Worm (Caenorhabditis elegans) whole organism, young adult: ENCODE measurements around the gene srt-23.

Source experiments
- B0261.1 ChIP-seq: sonication (generic microtip); optimal IDR thresholded peaks from 2 replicates; lab custom pipeline; 2016; ENCODE audit warnings: mild to moderate bottlenecking, missing genetic modification characterization, moderate library complexity, missing compliant biosample characterization
- B0336.3 ChIP-seq: fragments of 200-800 bp; sonication (Bioruptor generic); IDR thresholded peaks from 2 replicates; pipeline ENCODE4 v1.3.6; 2022; ENCODE audit warnings: missing genetic modification characterization, missing compliant biosample characterization
- D2030.7 ChIP-seq: fragments of 200-800 bp; sonication (Bioruptor generic); IDR thresholded peaks from 2 replicates; pipeline ENCODE4 v1.3.6; 2022; ENCODE audit warnings: missing genetic modification reagents, missing genetic modification characterization, missing compliant biosample characterization
- F33H1.4 ChIP-seq: fragments of 200-800 bp; sonication (Bioruptor generic); IDR thresholded peaks from 2 replicates; pipeline ENCODE4 v1.3.6; 2022; ENCODE audit warnings: missing genetic modification reagents, missing genetic modification characterization, missing compliant biosample characterization
- K12H6.12 ChIP-seq: fragments of 200-800 bp; sonication (Bioruptor generic); optimal IDR thresholded peaks from 2 replicates; lab custom pipeline; 2018; ENCODE audit warnings: mild to moderate bottlenecking, missing genetic modification characterization, missing compliant biosample characterization
- Y56A3A.18 ChIP-seq: fragments of 200-800 bp; sonication (Bioruptor generic); IDR thresholded peaks from 2 replicates; pipeline ENCODE4 v1.3.6; 2022; ENCODE audit warnings: missing genetic modification reagents, missing genetic modification characterization, missing compliant biosample characterization
- Y79H2A.3 ChIP-seq: fragments of 200-800 bp; sonication (Bioruptor generic); conservative IDR thresholded peaks from 2 replicates; pipeline ENCODE4 v1.3.6; 2022; ENCODE audit warnings: missing genetic modification reagents, missing genetic modification characterization, missing compliant biosample characterization
- ama-1 ChIP-seq, 3 experiments: fragments of 150-350 bp in 1 of 3; sonication (generic microtip) in 2 of 3; optimal IDR thresholded peaks; 2 replicates each; lab custom pipeline; 2014 to 2018; ENCODE audit warnings: missing biosample characterization in 2 of 3, missing genetic modification characterization in 2 of 3, missing genetic modification reagents in 2 of 3
- attf-3 ChIP-seq: fragments of 200-800 bp; sonication (Bioruptor generic); conservative IDR thresholded peaks from 2 replicates; pipeline ENCODE4 v1.3.6; 2022; ENCODE audit warnings: missing genetic modification reagents, missing genetic modification characterization, missing compliant biosample characterization
- attf-6 ChIP-seq: fragments of 200-800 bp; sonication (Bioruptor generic); IDR thresholded peaks from 2 replicates; pipeline ENCODE4 v1.3.6; 2022; ENCODE audit warnings: missing genetic modification reagents, missing genetic modification characterization, missing compliant biosample characterization
- bed-2 ChIP-seq: fragments of 200-800 bp; sonication (Bioruptor generic); IDR thresholded peaks from 2 replicates; pipeline ENCODE4 v1.3.6; 2022; ENCODE audit warnings: missing genetic modification reagents, missing genetic modification characterization, missing compliant biosample characterization
- ccch-3 ChIP-seq: fragments of 200-800 bp; sonication (Bioruptor generic); optimal IDR thresholded peaks from 2 replicates; lab custom pipeline; 2018; ENCODE audit warnings: mild to moderate bottlenecking, missing genetic modification characterization, missing compliant biosample characterization
- cebp-1 ChIP-seq, 2 experiments: fragments of 200-800 bp in 1 of 2; sonication (Bioruptor generic) in 1 of 2; sonication (generic microtip) in 1 of 2; IDR thresholded peaks in 1 of 2; optimal IDR thresholded peaks in 1 of 2; 2 replicates each; pipeline versions ENCODE4 v1.3.6 to Lab custom; 2017 to 2022; ENCODE audit warnings: missing compliant biosample characterization in 2 of 2, missing genetic modification characterization in 2 of 2, mild to moderate bottlenecking in 1 of 2, missing genetic modification reagents in 1 of 2, moderate library complexity in 1 of 2
- ceh-40 ChIP-seq: fragments of 200-800 bp; sonication (Bioruptor generic); IDR thresholded peaks from 2 replicates; pipeline ENCODE4 v1.3.6; 2022; ENCODE audit warnings: missing genetic modification characterization, missing compliant biosample characterization
- ceh-58 ChIP-seq: fragments of 200-800 bp; sonication (Bioruptor generic); IDR thresholded peaks from 2 replicates; pipeline ENCODE4 v1.3.6; 2022; ENCODE audit warnings: missing genetic modification characterization, missing compliant biosample characterization
- chd-7 ChIP-seq: sonication (generic microtip); optimal IDR thresholded peaks from 2 replicates; lab custom pipeline; 2016; ENCODE audit warnings: mild to moderate bottlenecking, missing genetic modification characterization, moderate library complexity, missing compliant biosample characterization
- efl-1 ChIP-seq: fragments of 150-350 bp; optimal IDR thresholded peaks from 2 replicates; lab custom pipeline; 2014; ENCODE audit warnings: missing biosample characterization, missing genetic modification reagents, missing genetic modification characterization
- ekl-4 ChIP-seq: fragments of 200-800 bp; sonication (Bioruptor generic); IDR thresholded peaks from 2 replicates; pipeline ENCODE4 v1.3.6; 2022; ENCODE audit warnings: missing genetic modification reagents, missing genetic modification characterization, missing compliant biosample characterization
- ets-4 ChIP-seq: fragments of 200-800 bp; sonication (Bioruptor generic); optimal IDR thresholded peaks from 2 replicates; lab custom pipeline; 2018; ENCODE audit warnings: mild to moderate bottlenecking, missing genetic modification characterization, missing compliant biosample characterization
- hlh-26 ChIP-seq: fragments of 200-800 bp; sonication (Bioruptor generic); conservative IDR thresholded peaks from 2 replicates; pipeline ENCODE4 v1.3.6; 2022; ENCODE audit warnings: missing genetic modification reagents, missing genetic modification characterization, missing compliant biosample characterization
- hmg-1.2 ChIP-seq: fragments of 200-800 bp; sonication (Bioruptor generic); IDR thresholded peaks from 2 replicates; pipeline ENCODE4 v1.3.6; 2022; ENCODE audit warnings: missing genetic modification reagents, missing genetic modification characterization, missing compliant biosample characterization
- hmg-20 ChIP-seq: fragments of 200-800 bp; sonication (Bioruptor generic); IDR thresholded peaks from 2 replicates; pipeline ENCODE4 v1.3.6; 2022; ENCODE audit warnings: missing genetic modification reagents, missing genetic modification characterization, missing compliant biosample characterization
- hrde-1 ChIP-seq: sonication (generic microtip); optimal IDR thresholded peaks from 2 replicates; lab custom pipeline; 2016; ENCODE audit warnings: missing genetic modification characterization, mild to moderate bottlenecking, missing compliant biosample characterization, moderate library complexity, missing genotype, missing genetic modification reagents, borderline replicate concordance
- let-607 ChIP-seq, 2 experiments: fragments of 200-800 bp in 1 of 2; sonication (Bioruptor generic) in 1 of 2; sonication (generic microtip) in 1 of 2; optimal IDR thresholded peaks; 2 replicates each; lab custom pipeline; 2016 to 2018; ENCODE audit warnings: mild to moderate bottlenecking in 2 of 2, missing compliant biosample characterization in 2 of 2, missing genetic modification characterization in 2 of 2, moderate library complexity in 2 of 2, missing genotype in 1 of 2
- lin-26 ChIP-seq: fragments of 200-800 bp; sonication (Bioruptor generic); IDR thresholded peaks from 2 replicates; pipeline ENCODE4 v1.3.6; 2022; ENCODE audit warnings: missing genetic modification reagents, missing genetic modification characterization, missing compliant biosample characterization
- lin-40 ChIP-seq: sonication (generic microtip); optimal IDR thresholded peaks from 2 replicates; lab custom pipeline; 2016; ENCODE audit warnings: missing genetic modification characterization, mild to moderate bottlenecking, missing compliant biosample characterization, missing genotype, missing genetic modification reagents
- lin-54 ChIP-seq: fragments of 200-800 bp; sonication (Bioruptor generic); optimal IDR thresholded peaks from 2 replicates; lab custom pipeline; 2018; ENCODE audit warnings: mild to moderate bottlenecking, missing genetic modification characterization, missing compliant biosample characterization
- lsy-27 ChIP-seq: sonication (generic microtip); optimal IDR thresholded peaks from 2 replicates; lab custom pipeline; 2017; ENCODE audit warnings: missing genetic modification characterization, mild to moderate bottlenecking, missing compliant biosample characterization, antibody characterized with exemption, missing genotype, borderline replicate concordance; ENCODE audit not compliant: insufficient read depth
- mxl-1 ChIP-seq: sonication (generic microtip); optimal IDR thresholded peaks from 2 replicates; lab custom pipeline; 2016; ENCODE audit warnings: missing genetic modification characterization, missing compliant biosample characterization
- nfya-1 ChIP-seq: sonication (generic microtip); optimal IDR thresholded peaks from 2 replicates; lab custom pipeline; 2017; ENCODE audit warnings: antibody characterized with exemption, missing compliant biosample characterization, missing genetic modification characterization, borderline replicate concordance; ENCODE audit not compliant: insufficient read depth
- nhr-120 ChIP-seq: fragments of 200-800 bp; sonication (Bioruptor generic); IDR thresholded peaks from 2 replicates; pipeline ENCODE4 v1.3.6; 2022; ENCODE audit warnings: missing genetic modification characterization, missing compliant biosample characterization
- nhr-27 ChIP-seq: fragments of 200-800 bp; sonication (Bioruptor generic); optimal IDR thresholded peaks from 2 replicates; lab custom pipeline; 2018; ENCODE audit warnings: mild to moderate bottlenecking, missing genetic modification characterization, moderate library complexity, missing compliant biosample characterization
- nhr-80 ChIP-seq: sonication (generic microtip); optimal IDR thresholded peaks from 2 replicates; lab custom pipeline; 2016; ENCODE audit warnings: missing genetic modification characterization, missing compliant biosample characterization
- rec-8 ChIP-seq, 2 experiments: sonication (generic microtip); optimal IDR thresholded peaks; 2 replicates each; lab custom pipeline; 2016; ENCODE audit warnings: mild to moderate bottlenecking in 2 of 2, missing genetic modification characterization in 2 of 2, missing genetic modification reagents in 2 of 2, missing genotype in 2 of 2, missing biosample characterization in 1 of 2, missing compliant biosample characterization in 1 of 2, moderate library complexity in 1 of 2
- snpc-1.1 ChIP-seq: sonication (generic microtip); optimal IDR thresholded peaks from 2 replicates; lab custom pipeline; 2017; ENCODE audit warnings: missing genetic modification characterization, mild to moderate bottlenecking, missing compliant biosample characterization, antibody characterized with exemption, moderate library complexity, missing genotype, missing genetic modification reagents; ENCODE audit not compliant: insufficient read depth
- snpc-3.4 ChIP-seq: sonication (generic microtip); optimal IDR thresholded peaks from 2 replicates; lab custom pipeline; 2017; ENCODE audit warnings: missing genetic modification characterization, mild to moderate bottlenecking, missing compliant biosample characterization, antibody characterized with exemption, moderate library complexity, missing genotype, missing genetic modification reagents
- somi-1 ChIP-seq: fragments of 200-800 bp; sonication (Bioruptor generic); optimal IDR thresholded peaks from 2 replicates; lab custom pipeline; 2018; ENCODE audit warnings: mild to moderate bottlenecking, missing genetic modification characterization, missing compliant biosample characterization
- tbx-9 ChIP-seq: sonication (generic microtip); optimal IDR thresholded peaks from 2 replicates; lab custom pipeline; 2016; ENCODE audit warnings: borderline replicate concordance, missing genetic modification characterization, inconsistent platforms, missing compliant biosample characterization
- unc-130 ChIP-seq: sonication (generic microtip); optimal IDR thresholded peaks from 2 replicates; lab custom pipeline; 2016; ENCODE audit warnings: missing genetic modification reagents, missing genetic modification characterization, missing compliant biosample characterization
- unc-62 ChIP-seq: fragments of 150-350 bp; optimal IDR thresholded peaks from 2 replicates; lab custom pipeline; 2014; ENCODE audit warnings: missing biosample characterization, missing genetic modification reagents, missing genetic modification characterization
- ztf-25 ChIP-seq: fragments of 200-800 bp; sonication (Bioruptor generic); IDR thresholded peaks from 2 replicates; pipeline ENCODE4 v1.3.6; 2022; ENCODE audit warnings: missing genetic modification reagents, missing genetic modification characterization, missing compliant biosample characterization
- ztf-6 ChIP-seq: fragments of 200-800 bp; sonication (Bioruptor generic); IDR thresholded peaks from 2 replicates; pipeline ENCODE4 v1.3.6; 2022; ENCODE audit warnings: missing genetic modification reagents, missing genetic modification characterization, missing compliant biosample characterization

Gene srt-23

ce11 chrIV:756421-756820 is at the start of gene srt-23:
Gene srt-23 (plus strand): TSS chrIV:756721.
- TF ChIP-seq bed-2 (GFP tag; lab: Robert Waterston, UW) (no peak), snpc-1.1 (tag; lab: Kevin White, UChicago) (no peak), nfya-1 (tag; lab: Kevin White, UChicago) (no peak), Y79H2A.3 (no peak), nhr-120 (GFP tag; lab: Robert Waterston, UW) (no peak), chd-7 (tag; lab: Kevin White, UChicago) (no peak), attf-3 (GFP tag; lab: Robert Waterston, UW) (no peak), tbx-9 (no peak)
- TF ChIP-seq, all 124 proteins: peak for 0

- TF ChIP-seq unc-62 (GFP tag; lab: Kevin White, UChicago) (no peak), ztf-6 (GFP tag; lab: Robert Waterston, UW) (no peak), nhr-27 (tag; lab: Kevin White, UChicago) (no peak), K12H6.12 (no peak), hrde-1 (tag; lab: Kevin White, UChicago) (no peak), B0336.3 (GFP tag; lab: Robert Waterston, UW) (no peak), hmg-20 (GFP tag; lab: Robert Waterston, UW) (no peak), unc-130 (GFP tag; lab: Kevin White, UChicago) (no peak), ekl-4 (no peak), ztf-25 (GFP tag; lab: Robert Waterston, UW) (no peak), Y56A3A.18 (GFP tag; lab: Robert Waterston, UW) (no peak), nhr-80 (tag; lab: Kevin White, UChicago) (no peak)
Measured at ce11 chrIV:707635-708034, 48.9 kb upstream of the srt-23 start, which contains the start of gene cutl-26. Gene cutl-26 (minus strand): TSS chrIV:707735.

ce11 chrIV:715433-715832 is 41.1 kb upstream of the srt-23 start:
- TF ChIP-seq hmg-1.2 (no peak), somi-1 (no peak), lin-54 (GFP tag; lab: Kevin White, UChicago) (no peak), ceh-40 (GFP tag; lab: Robert Waterston, UW) (no peak)

- TF ChIP-seq efl-1 (GFP tag; lab: Kevin White, UChicago) (no peak), B0261.1 (tag; lab: Kevin White, UChicago) (no peak), hrde-1 (tag; lab: Kevin White, UChicago) (no peak), attf-6 (GFP tag; lab: Robert Waterston, UW) (no peak), D2030.7 (GFP tag; lab: Robert Waterston, UW) (no peak), ets-4 (GFP tag; lab: Kevin White, UChicago) (no peak), ceh-58 (no peak), ama-1 (optimal IDR thresholded peaks at IDR 0.05; lab: Kevin White, UChicago) (no peak), ama-1 (GFP tag; optimal IDR thresholded peaks at IDR 0.05; lab: Kevin White, UChicago) (no peak)
Measured at ce11 chrIV:716323-716722, 40.2 kb upstream of the srt-23 start, which contains the start of gene clec-164. Gene clec-164 (plus strand): TSS chrIV:716623.

- TF ChIP-seq snpc-3.4 (tag; lab: Kevin White, UChicago) (no peak), let-607 (tag; optimal IDR thresholded peaks at IDR 0.05; lab: Kevin White, UChicago) (no peak), lsy-27 (tag; lab: Kevin White, UChicago) (no peak), rec-8 (tag; optimal IDR thresholded peaks at IDR 0.05; lab: Kevin White, UChicago) (no peak), F33H1.4 (GFP tag; lab: Robert Waterston, UW) (no peak), ccch-3 (GFP tag; lab: Kevin White, UChicago) (no peak), lin-26 (no peak), cebp-1 (GFP tag; IDR thresholded peaks at IDR 0.05; lab: Robert Waterston, UW) (no peak), cebp-1 (tag; optimal IDR thresholded peaks at IDR 0.05; lab: Kevin White, UChicago) (no peak), mxl-1 (tag; lab: Kevin White, UChicago) (no peak), lin-40 (no peak), hlh-26 (GFP tag; lab: Robert Waterston, UW) (no peak)
Measured at ce11 chrIV:719351-719750, 37.2 kb upstream of the srt-23 start, which contains the start of gene Y55F3C.10. Gene Y55F3C.10 (minus strand): TSS chrIV:719451.
